Worm (Caenorhabditis elegans) whole organism, L4 larva: ENCODE measurements around the gene T23B12.5.
A peak's percentile ranks its signal among the peaks of the same experiment; 100 is the strongest.

Experiments
- F10B5.3 ChIP-seq: sonication (generic microtip); optimal IDR thresholded peaks from 2 replicates; lab custom pipeline; 2016; ENCODE audit warnings: mild to moderate bottlenecking, missing genetic modification characterization, missing compliant biosample characterization
- F26F4.8 ChIP-seq: fragments of 200-800 bp; sonication (Bioruptor generic); conservative IDR thresholded peaks from 2 replicates; pipeline ENCODE4 v1.3.6; 2022; ENCODE audit warnings: missing genetic modification characterization, missing compliant biosample characterization
- F44E2.7 ChIP-seq: fragments of 200-800 bp; sonication (Bioruptor generic); IDR thresholded peaks from 2 replicates; pipeline ENCODE4 v2.1.2; 2022; ENCODE audit warnings: missing genetic modification characterization, missing compliant biosample characterization
- T20F7.1 ChIP-seq: fragments of 200-800 bp; sonication (Bioruptor generic); optimal IDR thresholded peaks from 2 replicates; lab custom pipeline; 2018; ENCODE audit warnings: mild to moderate bottlenecking, missing genetic modification characterization, missing compliant biosample characterization
- T26A8.4 ChIP-seq: fragments of 200-800 bp; sonication (Bioruptor generic); IDR thresholded peaks from 2 replicates; pipeline ENCODE4 v1.3.6; 2022; ENCODE audit warnings: missing genetic modification characterization, missing compliant biosample characterization
- Y105C5A.15 ChIP-seq: fragments of 200-800 bp; sonication (Bioruptor generic); IDR thresholded peaks from 2 replicates; pipeline ENCODE4 v1.3.6; 2022; ENCODE audit warnings: missing genetic modification characterization, missing compliant biosample characterization
- Y48G9A.11 ChIP-seq: fragments of 200-800 bp; sonication (Bioruptor generic); IDR thresholded peaks from 2 replicates; pipeline ENCODE4 v1.3.6; 2022; ENCODE audit warnings: missing genetic modification reagents, missing genetic modification characterization, missing compliant biosample characterization
- arid-1 ChIP-seq: fragments of 200-800 bp; sonication (Bioruptor generic); conservative IDR thresholded peaks from 2 replicates; pipeline ENCODE4 v1.3.6; 2022; ENCODE audit warnings: missing genetic modification reagents, missing genetic modification characterization, missing compliant biosample characterization
- ceh-20 ChIP-seq: fragments of 200-800 bp; sonication (Bioruptor generic); IDR thresholded peaks from 2 replicates; pipeline ENCODE4 v1.3.6; 2022; ENCODE audit warnings: missing genetic modification reagents, missing genetic modification characterization, missing compliant biosample characterization
- ces-1 ChIP-seq: fragments of 150-350 bp; sonication (generic microtip); optimal IDR thresholded peaks from 4 replicates; lab custom pipeline; 2014; ENCODE audit warnings: missing biosample characterization, missing genetic modification reagents, missing genetic modification characterization
- ctbp-1 ChIP-seq: fragments of 200-800 bp; sonication (Bioruptor generic); IDR thresholded peaks from 2 replicates; pipeline ENCODE4 v1.3.6; 2022; ENCODE audit warnings: missing genetic modification reagents, missing genetic modification characterization, missing compliant biosample characterization
- daf-16 ChIP-seq, 3 experiments: sonication (generic microtip); optimal IDR thresholded peaks; 2 replicates each; lab custom pipeline; 2016 to 2017; ENCODE audit warnings: missing genetic modification characterization in 3 of 3, missing genetic modification reagents in 3 of 3, mild to moderate bottlenecking in 2 of 3, missing compliant biosample characterization in 2 of 3, missing biosample characterization in 1 of 3, moderate library complexity in 1 of 3
- daf-19 ChIP-seq: fragments of 200-800 bp; sonication (Bioruptor generic); conservative IDR thresholded peaks from 2 replicates; pipeline ENCODE4 v1.3.6; 2022; ENCODE audit warnings: missing genetic modification characterization, missing compliant biosample characterization
- dmd-6 ChIP-seq: fragments of 200-800 bp; sonication (Bioruptor generic); IDR thresholded peaks from 2 replicates; pipeline ENCODE4 v1.3.6; 2022; ENCODE audit warnings: missing genetic modification reagents, missing genetic modification characterization, missing compliant biosample characterization
- dmd-8 ChIP-seq: fragments of 200-800 bp; sonication (Bioruptor generic); IDR thresholded peaks from 2 replicates; pipeline ENCODE4 v1.3.6; 2022; ENCODE audit warnings: missing genetic modification characterization, missing compliant biosample characterization
- egl-43 ChIP-seq: fragments of 200-800 bp; sonication (Bioruptor generic); IDR thresholded peaks from 2 replicates; pipeline ENCODE4 v1.3.6; 2022; ENCODE audit warnings: missing genetic modification reagents, missing genetic modification characterization, missing compliant biosample characterization
- fkh-10 ChIP-seq: fragments of 150-350 bp; optimal IDR thresholded peaks from 2 replicates; lab custom pipeline; 2014; ENCODE audit warnings: missing biosample characterization, missing genetic modification reagents, missing genetic modification characterization
- gei-8 ChIP-seq: fragments of 200-800 bp; sonication (Bioruptor generic); optimal IDR thresholded peaks from 2 replicates; lab custom pipeline; 2018; ENCODE audit warnings: mild to moderate bottlenecking, missing genetic modification characterization, missing compliant biosample characterization
- hlh-11 ChIP-seq: fragments of 200-800 bp; sonication (Bioruptor generic); optimal IDR thresholded peaks from 2 replicates; lab custom pipeline; 2018; ENCODE audit warnings: mild to moderate bottlenecking, missing genetic modification characterization, missing compliant biosample characterization
- hlh-30 ChIP-seq: sonication (generic microtip); optimal IDR thresholded peaks from 2 replicates; lab custom pipeline; 2017; ENCODE audit warnings: antibody characterized with exemption, mild to moderate bottlenecking, missing genetic modification characterization, missing compliant biosample characterization; ENCODE audit not compliant: insufficient read depth
- hmg-1.1 ChIP-seq: fragments of 200-800 bp; sonication (Bioruptor generic); IDR thresholded peaks from 2 replicates; pipeline ENCODE4 v1.3.6; 2022; ENCODE audit warnings: missing genetic modification reagents, missing genetic modification characterization, missing compliant biosample characterization
- lim-7 ChIP-seq: fragments of 200-800 bp; sonication (Bioruptor generic); IDR thresholded peaks from 2 replicates; pipeline ENCODE4 v1.3.6; 2022; ENCODE audit warnings: missing genetic modification characterization, missing compliant biosample characterization
- lin-1 ChIP-seq: fragments of 200-800 bp; sonication (Bioruptor generic); IDR thresholded peaks from 2 replicates; pipeline ENCODE4 v1.3.6; 2022; ENCODE audit warnings: missing genetic modification reagents, missing genetic modification characterization, missing compliant biosample characterization
- lin-38 ChIP-seq: fragments of 200-800 bp; sonication (Bioruptor generic); IDR thresholded peaks from 2 replicates; pipeline ENCODE4 v1.3.6; 2022; ENCODE audit warnings: missing genetic modification reagents, missing genetic modification characterization, missing compliant biosample characterization
- lir-3 ChIP-seq: sonication (generic microtip); optimal IDR thresholded peaks from 2 replicates; lab custom pipeline; 2016; ENCODE audit warnings: mild to moderate bottlenecking, missing genetic modification characterization, missing compliant biosample characterization
- madf-9 ChIP-seq: fragments of 200-800 bp; sonication (Bioruptor generic); conservative IDR thresholded peaks from 2 replicates; pipeline ENCODE4 v1.3.6; 2022; ENCODE audit warnings: missing genetic modification reagents, missing genetic modification characterization, missing compliant biosample characterization
- mep-1 ChIP-seq: fragments of 150-350 bp; sonication (generic microtip); optimal IDR thresholded peaks from 3 replicates; lab custom pipeline; 2014; ENCODE audit warnings: missing biosample characterization, missing genetic modification characterization
- mes-2 ChIP-seq: sonication (generic microtip); optimal IDR thresholded peaks from 2 replicates; lab custom pipeline; 2016; ENCODE audit warnings: missing genotype, mild to moderate bottlenecking, missing genetic modification characterization, missing compliant biosample characterization; ENCODE audit not compliant: poor library complexity, severe bottlenecking
- nhr-111 ChIP-seq: fragments of 200-800 bp; sonication (Bioruptor generic); optimal IDR thresholded peaks from 2 replicates; lab custom pipeline; 2018; ENCODE audit warnings: mild to moderate bottlenecking, missing genetic modification characterization, missing compliant biosample characterization
- nhr-41 ChIP-seq: fragments of 200-800 bp; sonication (Bioruptor generic); IDR thresholded peaks from 2 replicates; pipeline ENCODE4 v1.3.6; 2022; ENCODE audit warnings: missing genetic modification reagents, missing genetic modification characterization, missing compliant biosample characterization
- nhr-42 ChIP-seq: fragments of 200-800 bp; sonication (Bioruptor generic); IDR thresholded peaks from 2 replicates; pipeline ENCODE4 v1.3.6; 2022; ENCODE audit warnings: missing genetic modification characterization, missing compliant biosample characterization
- nhr-48 ChIP-seq: sonication (generic microtip); optimal IDR thresholded peaks from 2 replicates; lab custom pipeline; 2016; ENCODE audit warnings: mild to moderate bottlenecking, missing genetic modification characterization, missing compliant biosample characterization
- nhr-6 ChIP-seq: fragments of 150-350 bp; optimal IDR thresholded peaks from 2 replicates; lab custom pipeline; 2014; ENCODE audit warnings: missing biosample characterization, missing genetic modification characterization
- nhr-76 ChIP-seq: fragments of 150-350 bp; optimal IDR thresholded peaks from 2 replicates; lab custom pipeline; 2014; ENCODE audit warnings: missing biosample characterization, missing genetic modification characterization
- pha-4 ChIP-seq, 2 experiments: fragments of 150-350 bp in 1 of 2; fragments of 200-800 bp in 1 of 2; sonication (Bioruptor generic) in 1 of 2; IDR thresholded peaks in 1 of 2; optimal IDR thresholded peaks in 1 of 2; 2 replicates each; pipeline versions ENCODE4 v1.3.6 to Lab custom; 2014 to 2022; ENCODE audit warnings: missing genetic modification characterization in 2 of 2, missing genetic modification reagents in 2 of 2, missing biosample characterization in 1 of 2, missing compliant biosample characterization in 1 of 2
- php-3 ChIP-seq: fragments of 200-800 bp; sonication (Bioruptor generic); IDR thresholded peaks from 2 replicates; pipeline ENCODE4 v1.3.6; 2022; ENCODE audit warnings: missing genetic modification reagents, missing genetic modification characterization, missing compliant biosample characterization
- sdz-12 ChIP-seq: fragments of 200-800 bp; sonication (Bioruptor generic); optimal IDR thresholded peaks from 2 replicates; lab custom pipeline; 2018; ENCODE audit warnings: mild to moderate bottlenecking, missing genetic modification characterization, missing compliant biosample characterization
- snpc-1.2 ChIP-seq: fragments of 200-800 bp; sonication (Bioruptor generic); IDR thresholded peaks from 2 replicates; pipeline ENCODE4 v1.3.6; 2022; ENCODE audit warnings: missing genetic modification reagents, missing genetic modification characterization, missing compliant biosample characterization
- snpc-4 ChIP-seq: fragments of 150-350 bp; optimal IDR thresholded peaks from 2 replicates; lab custom pipeline; 2014; ENCODE audit warnings: missing biosample characterization, missing genetic modification characterization
- spr-3 ChIP-seq: fragments of 200-800 bp; sonication (Bioruptor generic); optimal IDR thresholded peaks from 2 replicates; lab custom pipeline; 2018; ENCODE audit warnings: mild to moderate bottlenecking, missing genetic modification characterization, missing compliant biosample characterization
- tra-1 ChIP-seq: fragments of 200-800 bp; sonication (Bioruptor generic); IDR thresholded peaks from 2 replicates; pipeline ENCODE4 v1.3.6; 2022; ENCODE audit warnings: missing genetic modification reagents, missing genetic modification characterization, missing compliant biosample characterization
- unc-130 ChIP-seq: sonication (generic microtip); optimal IDR thresholded peaks from 2 replicates; lab custom pipeline; 2016; ENCODE audit warnings: missing genetic modification reagents, missing genetic modification characterization, missing compliant biosample characterization
- vab-7 ChIP-seq: fragments of 200-800 bp; sonication (Bioruptor generic); IDR thresholded peaks from 2 replicates; pipeline ENCODE4 v1.3.6; 2022; ENCODE audit warnings: missing genetic modification reagents, missing genetic modification characterization, missing compliant biosample characterization
- zag-1 ChIP-seq: fragments of 150-350 bp; optimal IDR thresholded peaks from 2 replicates; lab custom pipeline; 2014; ENCODE audit warnings: missing biosample characterization, missing genetic modification characterization
- zfp-3 ChIP-seq: fragments of 200-800 bp; sonication (Bioruptor generic); conservative IDR thresholded peaks from 2 replicates; pipeline ENCODE4 v1.3.6; 2022; ENCODE audit warnings: missing genetic modification reagents, missing genetic modification characterization, missing compliant biosample characterization

T23B12.5 gene

DNA sequence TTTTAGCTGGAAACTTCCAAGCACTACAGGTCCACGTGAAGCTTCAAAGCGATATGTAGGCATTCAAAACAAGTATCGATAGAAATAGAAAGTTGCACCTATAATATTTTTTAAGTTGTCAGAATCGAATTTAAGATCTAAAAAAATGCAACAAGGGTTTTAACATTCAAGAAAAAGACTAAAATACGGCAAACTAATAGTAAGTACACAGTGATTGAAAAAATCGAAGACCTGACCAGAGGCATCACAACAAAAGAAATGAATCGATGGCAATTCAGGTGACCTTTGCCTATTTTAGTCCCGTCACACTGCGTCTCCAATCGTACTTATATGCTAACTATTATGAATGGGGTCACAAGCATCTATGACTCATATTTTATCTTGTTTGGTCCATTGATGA lies at the start of gene T23B12.5:
T23B12.5 (minus strand) TSS at position 101 of the 400 bp plus-strand sequence.
- no peak for TF ChIP-seq pha-4 (GFP tag; IDR thresholded peaks at IDR 0.05; lab: Robert Waterston, UW)
- no peak for TF ChIP-seq pha-4 (tag; optimal IDR thresholded peaks at IDR 0.05; lab: Kevin White, UChicago)
- no peak for TF ChIP-seq zfp-3 (GFP tag; lab: Robert Waterston, UW)
- TF ChIP-seq ces-1 (GFP tag; lab: Kevin White, UChicago), result no peak
- TF ChIP-seq ceh-20 (GFP tag; lab: Robert Waterston, UW), result no peak
- no peak for TF ChIP-seq spr-3
- TF ChIP-seq hlh-30, result no peak
- TF ChIP-seq F10B5.3 (tag; lab: Kevin White, UChicago), result no peak
- no peak for TF ChIP-seq gei-8 (GFP tag; lab: Kevin White, UChicago)
- no peak for TF ChIP-seq snpc-4 (tag; lab: Kevin White, UChicago)

DNA sequence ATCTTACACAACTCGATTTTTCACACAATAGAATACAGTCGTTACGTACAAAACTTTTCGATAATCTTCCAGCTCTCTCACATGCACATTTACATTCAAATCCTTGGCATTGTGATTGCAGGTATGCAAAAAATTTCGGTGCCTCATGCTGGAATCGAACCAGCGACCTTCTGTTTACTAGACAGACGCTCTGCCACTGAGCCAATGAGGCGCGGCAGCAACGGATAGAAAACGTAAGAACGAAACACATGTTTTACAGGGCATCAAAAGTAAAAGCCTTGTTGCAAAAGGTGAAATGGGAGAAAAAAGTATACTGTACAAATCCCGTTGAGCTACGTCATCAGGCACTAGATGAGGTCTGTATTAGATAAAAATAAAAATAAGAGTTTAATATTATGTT lies 48.1 kb upstream of the T23B12.5 start:
- TF ChIP-seq daf-19 (GFP tag; lab: Robert Waterston, UW), result peak; percentile 70
- peak; percentile 11 for TF ChIP-seq hlh-11 (tag; lab: Kevin White, UChicago)
- peak; percentile 9 for TF ChIP-seq snpc-4 (tag; lab: Kevin White, UChicago)
- TF ChIP-seq lim-7 (GFP tag; lab: Robert Waterston, UW), result peak; percentile 69
- TF ChIP-seq tra-1, result peak; percentile 46; the same call in 1 of the 2 replicates
- TF ChIP-seq unc-130 (GFP tag; lab: Kevin White, UChicago), result peak; percentile 36
- 0 out of 2 replicates have a peak, but pooled peaks have one; percentile 10 for TF ChIP-seq Y105C5A.15 (GFP tag; lab: Robert Waterston, UW)
- TF ChIP-seq php-3 (GFP tag; lab: Robert Waterston, UW), result peak; percentile 56; the same call in 1 of the 2 replicates
- TF ChIP-seq arid-1, result peak; percentile 43; the same call in 1 of the 2 replicates
- peak; percentile 69 for TF ChIP-seq snpc-1.2 (GFP tag; lab: Robert Waterston, UW)
- 0 out of 2 replicates have a peak, but pooled peaks have one; percentile 62 for TF ChIP-seq dmd-8
- TF ChIP-seq mep-1 (tag; lab: Kevin White, UChicago), result peak; percentile 36
- peak; percentile 15 for TF ChIP-seq nhr-111 (GFP tag; lab: Kevin White, UChicago)
- no peak for TF ChIP-seq sdz-12
- TF ChIP-seq hmg-1.1 (GFP tag; lab: Robert Waterston, UW), result 0 out of 2 replicates have a peak, but pooled peaks have one; percentile 45
- TF ChIP-seq gei-8 (GFP tag; lab: Kevin White, UChicago), result peak; percentile 38
- TF ChIP-seq nhr-6, result no peak
- TF ChIP-seq lin-38, result peak; percentile 71
- TF ChIP-seq madf-9 (GFP tag; lab: Robert Waterston, UW), result 0 out of 2 replicates have a peak, but pooled peaks have one; percentile 32
- no peak for TF ChIP-seq nhr-48 (tag; lab: Kevin White, UChicago)
- TF ChIP-seq dmd-6 (GFP tag; lab: Robert Waterston, UW), result peak; percentile 34; the same call in 1 of the 2 replicates
- 0 out of 2 replicates have a peak, but pooled peaks have one; percentile 41 for TF ChIP-seq F26F4.8 (GFP tag; lab: Robert Waterston, UW)
- TF ChIP-seq Y48G9A.11 (GFP tag; lab: Robert Waterston, UW), result peak; percentile 27; the same call in 1 of the 2 replicates
- peak; percentile 72 for TF ChIP-seq ctbp-1
- TF ChIP-seq F44E2.7, result 0 out of 2 replicates have a peak, but pooled peaks have one; percentile 20
- peak; percentile 31 for TF ChIP-seq lir-3 (tag; lab: Kevin White, UChicago)
- peak; percentile 78 for TF ChIP-seq vab-7 (GFP tag; lab: Robert Waterston, UW)
- TF ChIP-seq lin-1 (GFP tag; lab: Robert Waterston, UW), result 0 out of 2 replicates have a peak, but pooled peaks have one; percentile 11
- TF ChIP-seq pha-4 (GFP tag; IDR thresholded peaks at IDR 0.05; lab: Robert Waterston, UW), result peak; percentile 65
- no peak for TF ChIP-seq pha-4 (tag; optimal IDR thresholded peaks at IDR 0.05; lab: Kevin White, UChicago)
- TF ChIP-seq mes-2 (tag; lab: Kevin White, UChicago), result peak; percentile 58
- no peak for TF ChIP-seq zag-1 (tag; lab: Kevin White, UChicago)
- peak in 1 of 2 experiments; percentile 55 for TF ChIP-seq daf-16 (GFP tag; optimal IDR thresholded peaks at IDR 0.05; lab: Kevin White, UChicago)
- peak; percentile 66 for TF ChIP-seq daf-16 (tag; optimal IDR thresholded peaks at IDR 0.05; lab: Kevin White, UChicago)
- peak; percentile 83 for TF ChIP-seq egl-43 (GFP tag; lab: Robert Waterston, UW)
- no peak for TF ChIP-seq nhr-76 (tag; lab: Kevin White, UChicago)
- TF ChIP-seq nhr-42, result peak; percentile 61; the same call in 1 of the 2 replicates
- TF ChIP-seq T26A8.4 (GFP tag; lab: Robert Waterston, UW), result no peak
- no peak for TF ChIP-seq T20F7.1 (GFP tag; lab: Kevin White, UChicago)
- no peak for TF ChIP-seq fkh-10
- peak; percentile 7 for TF ChIP-seq spr-3
- TF ChIP-seq nhr-41 (GFP tag; lab: Robert Waterston, UW), result peak; percentile 50; the same call in 1 of the 2 replicates
